Comparison of ENCODE assay signal across 2 fruit fly cellular contexts in the genomic region with DNA sequence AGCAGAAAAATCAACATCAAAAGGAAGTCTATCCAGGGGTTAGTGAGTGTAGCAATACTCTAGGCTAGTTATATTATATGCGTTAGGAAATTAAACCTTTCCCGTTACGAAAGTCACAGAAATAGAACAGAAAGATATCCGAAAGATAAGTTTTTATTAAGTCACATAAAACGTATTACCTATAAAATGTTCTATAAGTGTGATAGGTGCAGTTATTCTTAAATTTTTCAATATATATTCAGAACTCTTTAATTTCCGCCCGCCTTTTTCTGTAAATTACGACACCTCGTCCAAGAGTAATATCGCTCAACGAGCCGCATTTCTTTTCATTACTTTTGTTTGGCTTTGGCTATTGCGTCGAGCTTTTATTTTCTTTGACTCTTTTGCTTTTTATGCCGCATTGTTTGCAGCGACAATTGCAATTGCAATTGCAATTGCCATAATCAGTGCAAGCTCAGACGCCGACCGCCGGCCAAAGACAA.
TF ChIP-seq lines count a peak whose summit lies in the region.

No protein-coding gene starts in this region.

TF ChIP-seq in whole organism, prepupa, 60 proteins besides CTCF, POLR2A, EP300 and RAD21 (continues in another document):
- TF ChIP-seq Hr39 (GFP tag; optimal IDR thresholded peaks at IDR 0.05; lab: Kevin White, UChicago) (no peak), net (GFP tag; optimal IDR thresholded peaks at IDR 0.05; lab: Kevin White, UChicago) (peak; percentile 10), CG6276 (GFP tag; optimal IDR thresholded peaks at IDR 0.05; lab: Kevin White, UChicago) (peak; percentile 20), Met (GFP tag; optimal IDR thresholded peaks at IDR 0.05; lab: Kevin White, UChicago) (no peak), CG15336 (GFP tag; IDR thresholded peaks at IDR 0.05; lab: Robert Waterston, UW) (peak; percentile 44; the same call in 1 of the 2 replicates), CG8119 (GFP tag; IDR thresholded peaks at IDR 0.05; lab: Robert Waterston, UW) (peak; percentile 70), CG6163 (GFP tag; IDR thresholded peaks at IDR 0.05; lab: Robert Waterston, UW) (no peak), CG32006 (GFP tag; optimal IDR thresholded peaks at IDR 0.05; lab: Kevin White, UChicago) (peak; percentile 90), Sox15 (GFP tag; optimal IDR thresholded peaks at IDR 0.05; lab: Kevin White, UChicago) (peak; percentile 22), vri (GFP tag; optimal IDR thresholded peaks at IDR 0.05; lab: Kevin White, UChicago) (peak; percentile 40), spab (GFP tag; optimal IDR thresholded peaks at IDR 0.05; lab: Kevin White, UChicago) (peak; percentile 52), svp (GFP tag; lab: Kevin White, UChicago) (no peak), Gug (GFP tag; IDR thresholded peaks at IDR 0.05; lab: Robert Waterston, UW) (no peak), eg (GFP tag; IDR thresholded peaks at IDR 0.05; lab: Robert Waterston, UW) (no peak), CG3032 (tag; optimal IDR thresholded peaks at IDR 0.05; lab: Kevin White, UChicago) (peak; percentile 52), dac (GFP tag; optimal IDR thresholded peaks at IDR 0.05; lab: Kevin White, UChicago) (no peak), OdsH (GFP tag; optimal IDR thresholded peaks at IDR 0.05; lab: Kevin White, UChicago) (peak; percentile 65), cyc (GFP tag; optimal IDR thresholded peaks at IDR 0.05; lab: Kevin White, UChicago) (no peak), Lpt (GFP tag; optimal IDR thresholded peaks at IDR 0.05; lab: Kevin White, UChicago) (peak; percentile 25), fd59A (GFP tag; optimal IDR thresholded peaks at IDR 0.05; lab: Kevin White, UChicago) (peak; percentile 60), CG34406 (GFP tag; optimal IDR thresholded peaks at IDR 0.05; lab: Kevin White, UChicago) (no peak), Hr4 (GFP tag; optimal IDR thresholded peaks at IDR 0.05; lab: Kevin White, UChicago) (peak; percentile 70), CG8319 (GFP tag; optimal IDR thresholded peaks at IDR 0.05; lab: Kevin White, UChicago) (no peak), salr (GFP tag; optimal IDR thresholded peaks at IDR 0.05; lab: Kevin White, UChicago) (peak; percentile 15 to 61), CG11902 (GFP tag; optimal IDR thresholded peaks at IDR 0.05; lab: Kevin White, UChicago) (no peak), CG10669 (GFP tag; optimal IDR thresholded peaks at IDR 0.05; lab: Kevin White, UChicago) (peak; percentile 52), Eip78C (GFP tag; lab: Kevin White, UChicago) (peak; percentile 86), CG31627 (GFP tag; optimal IDR thresholded peaks at IDR 0.05; lab: Kevin White, UChicago) (no peak), CG1621 (tag; optimal IDR thresholded peaks at IDR 0.05; lab: Kevin White, UChicago) (no peak), lz (GFP tag; optimal IDR thresholded peaks at IDR 0.05; lab: Kevin White, UChicago) (no peak), Smox (GFP tag; optimal IDR thresholded peaks at IDR 0.05; lab: Kevin White, UChicago) (no peak), pdm3 (GFP tag; optimal IDR thresholded peaks at IDR 0.05; lab: Kevin White, UChicago) (peak; percentile 49), CG4318 (GFP tag; optimal IDR thresholded peaks at IDR 0.05; lab: Kevin White, UChicago) (peak; percentile 71), CG8632 (GFP tag; optimal IDR thresholded peaks at IDR 0.05; lab: Kevin White, UChicago) (peak; percentile 43), fkh (GFP tag; optimal IDR thresholded peaks at IDR 0.05; lab: Kevin White, UChicago) (no peak), Ets96B (tag; optimal IDR thresholded peaks at IDR 0.05; lab: Kevin White, UChicago) (peak; percentile 74), CG11762 (GFP tag; optimal IDR thresholded peaks at IDR 0.05; lab: Kevin White, UChicago; ENCODE audit: insufficient read depth) (peak; percentile 39), acj6 (GFP tag; optimal IDR thresholded peaks at IDR 0.05; lab: Kevin White, UChicago) (peak; percentile 30), CG6854 (GFP tag; optimal IDR thresholded peaks at IDR 0.05; lab: Kevin White, UChicago) (no peak), Sox14 (GFP tag; optimal IDR thresholded peaks at IDR 0.05; lab: Kevin White, UChicago) (peak; percentile 51), CG11294 (GFP tag; IDR thresholded peaks at IDR 0.05; lab: Robert Waterston, UW) (no peak), Blimp-1 (GFP tag; optimal IDR thresholded peaks at IDR 0.05; lab: Kevin White, UChicago) (no peak), Sox102F (GFP tag; optimal IDR thresholded peaks at IDR 0.05; lab: Kevin White, UChicago) (no peak), Eip75B (GFP tag; optimal IDR thresholded peaks at IDR 0.05; lab: Kevin White, UChicago) (peak; percentile 34)

TF ChIP-seq in whole organism, pupa, 21 proteins besides CTCF, POLR2A, EP300 and RAD21:
- TF ChIP-seq gl (tag; optimal IDR thresholded peaks at IDR 0.05; lab: Kevin White, UChicago) (no peak), CG15710 (tag; optimal IDR thresholded peaks at IDR 0.05; lab: Kevin White, UChicago) (peak; percentile 73), CG12605 (GFP tag; IDR thresholded peaks at IDR 0.05; lab: Robert Waterston, UW) (no peak), EcR (GFP tag; optimal IDR thresholded peaks at IDR 0.05; lab: Kevin White, UChicago) (no peak), CG9948 (tag; optimal IDR thresholded peaks at IDR 0.05; lab: Kevin White, UChicago) (peak; percentile 70), D1 (tag; optimal IDR thresholded peaks at IDR 0.05; lab: Kevin White, UChicago) (peak; percentile 57), CG32121 (GFP tag; IDR thresholded peaks at IDR 0.05; lab: Robert Waterston, UW) (no peak), fd96Ca (GFP tag; IDR thresholded peaks at IDR 0.05; lab: Robert Waterston, UW) (0 out of 3 replicates have a peak, but pooled peaks have one; percentile 14), Pif1B (GFP tag; optimal IDR thresholded peaks at IDR 0.05; lab: Kevin White, UChicago) (no peak), CG4496 (GFP tag; IDR thresholded peaks at IDR 0.05; lab: Robert Waterston, UW) (no peak), rn (GFP tag; IDR thresholded peaks at IDR 0.05; lab: Robert Waterston, UW) (no peak), Pif1A (GFP tag; optimal IDR thresholded peaks at IDR 0.05; lab: Kevin White, UChicago) (peak; percentile 41), Snoo (tag; optimal IDR thresholded peaks at IDR 0.05; lab: Kevin White, UChicago) (no peak), CG8301 (tag; optimal IDR thresholded peaks at IDR 0.05; lab: Kevin White, UChicago) (peak; percentile 80), Ets98B (GFP tag; IDR thresholded peaks at IDR 0.05; lab: Robert Waterston, UW) (no peak), CG34367 (tag; optimal IDR thresholded peaks at IDR 0.05; lab: Kevin White, UChicago) (peak; percentile 52), CG10348 (GFP tag; IDR thresholded peaks at IDR 0.05; lab: Robert Waterston, UW) (no peak), CG13204 (GFP tag; optimal IDR thresholded peaks at IDR 0.05; lab: Kevin White, UChicago) (no peak), CG8159 (tag; optimal IDR thresholded peaks at IDR 0.05; lab: Kevin White, UChicago) (peak; percentile 80), CG17806 (tag; optimal IDR thresholded peaks at IDR 0.05; lab: Kevin White, UChicago) (peak; percentile 69), CG14655 (GFP tag; optimal IDR thresholded peaks at IDR 0.05; lab: Kevin White, UChicago) (peak; percentile 81)
